Fruit fly (Drosophila melanogaster): ENCODE results near the gene Tak1.

The Tak1 gene

dm6 chrX:20495767-20496656, 28.7 kb downstream of the Tak1 start (continued):
- TF ChIP-seq Dip3 (GFP tag; optimal IDR thresholded peaks at IDR 0.05) (peak; percentile 42), CG6175 (GFP tag; IDR thresholded peaks at IDR 0.05) (no peak), YL-1 (GFP tag; optimal IDR thresholded peaks at IDR 0.05) (no peak), CG18619 (GFP tag; optimal IDR thresholded peaks at IDR 0.05) (peak; percentile 36), CG11398 (GFP tag; optimal IDR thresholded peaks at IDR 0.05) (no peak), pum (GFP tag; optimal IDR thresholded peaks at IDR 0.05) (peak; percentile 39), Vsx1 (GFP tag; optimal IDR thresholded peaks at IDR 0.05) (peak; percentile 8), Side (GFP tag; optimal IDR thresholded peaks at IDR 0.05) (peak; percentile 58), Eip74EF (GFP tag; optimal IDR thresholded peaks at IDR 0.05) (peak in 1 of 2 experiments; percentile 53), sd (tag; optimal IDR thresholded peaks at IDR 0.05) (peak; percentile 17), CG13287 (GFP tag; IDR thresholded peaks at IDR 0.05; ENCODE audit: partially characterized antibody) (no peak), CG18764 (GFP tag; optimal IDR thresholded peaks at IDR 0.05) (peak; percentile 27), org-1 (GFP tag; optimal IDR thresholded peaks at IDR 0.05) (peak; percentile 46), Lim3 (GFP tag; IDR thresholded peaks at IDR 0.05) (no peak), CG11093 (GFP tag; IDR thresholded peaks at IDR 0.05) (no peak), CG12071 (GFP tag; optimal IDR thresholded peaks at IDR 0.05) (no peak), Doc3 (GFP tag; IDR thresholded peaks at IDR 0.05; ENCODE audit: partially characterized antibody) (no peak), tx (GFP tag; optimal IDR thresholded peaks at IDR 0.05) (peak; percentile 29), dmrt11E (tag; optimal IDR thresholded peaks at IDR 0.05) (peak; percentile 64), CG7372 (GFP tag; IDR thresholded peaks at IDR 0.05) (0 out of 2 replicates have a peak, but pooled peaks have one; percentile 35), ems (GFP tag; optimal IDR thresholded peaks at IDR 0.05) (peak; percentile 56), H15 (GFP tag; IDR thresholded peaks at IDR 0.05) (0 out of 3 replicates have a peak, but pooled peaks have one; percentile 22), Ada2b (GFP tag; IDR thresholded peaks at IDR 0.05) (peak; percentile 70), otp (GFP tag; IDR thresholded peaks at IDR 0.05) (0 out of 3 replicates have a peak, but pooled peaks have one; percentile 19), Gsc (GFP tag; IDR thresholded peaks at IDR 0.05) (no peak), CG16779 (GFP tag; IDR thresholded peaks at IDR 0.05) (no peak), CTCF (GFP tag; optimal IDR thresholded peaks at IDR 0.05) (no peak), Hmr (GFP tag; optimal IDR thresholded peaks at IDR 0.05) (peak; percentile 36), Dp (GFP tag; optimal IDR thresholded peaks at IDR 0.05) (no peak), danr (GFP tag; IDR thresholded peaks at IDR 0.05) (0 out of 2 replicates have a peak, but pooled peaks have one; percentile 19), nom (GFP tag; optimal IDR thresholded peaks at IDR 0.05) (no peak), trem (tag; optimal IDR thresholded peaks at IDR 0.05) (peak; percentile 45), ssp (GFP tag; IDR thresholded peaks at IDR 0.05) (no peak; the same call in 1 of the 2 replicates), aop (GFP tag; IDR thresholded peaks at IDR 0.05) (no peak), Ssrp (tag; optimal IDR thresholded peaks at IDR 0.05) (peak; percentile 71), CG12219 (GFP tag; optimal IDR thresholded peaks at IDR 0.05) (peak; percentile 22), Ets65A (GFP tag) (peak; percentile 90), PHDP (tag; optimal IDR thresholded peaks at IDR 0.05) (peak; percentile 70), chinmo (GFP tag; IDR thresholded peaks at IDR 0.05; ENCODE audit: partially characterized antibody) (no peak), ase (GFP tag; IDR thresholded peaks at IDR 0.05) (0 out of 3 replicates have a peak, but pooled peaks have one; percentile 41), pnt (GFP tag; optimal IDR thresholded peaks at IDR 0.05) (peak; percentile 52), Awh (GFP tag; IDR thresholded peaks at IDR 0.05) (0 out of 2 replicates have a peak, but pooled peaks have one; percentile 37), CG9727 (GFP tag; optimal IDR thresholded peaks at IDR 0.05) (peak; percentile 71), CkIIα-i1 (GFP tag; IDR thresholded peaks at IDR 0.05) (no peak), CG10274 (GFP tag; optimal IDR thresholded peaks at IDR 0.05) (no peak), CG1792 (GFP tag; optimal IDR thresholded peaks at IDR 0.05) (peak; percentile 49), stwl (tag; optimal IDR thresholded peaks at IDR 0.05) (no peak), Aef1 (GFP tag; IDR thresholded peaks at IDR 0.05) (peak; percentile 62), D19A (tag; optimal IDR thresholded peaks at IDR 0.05) (peak; percentile 36)
